Worm (Caenorhabditis elegans) whole organism, late embryonic: ENCODE measurements around the gene magu-1.
A peak's percentile ranks its signal among the peaks of the same experiment; 100 is the strongest.

ENCODE experiments used
- C38D4.7 ChIP-seq: fragments of 200-800 bp; sonication (Bioruptor generic); optimal IDR thresholded peaks from 2 replicates; lab custom pipeline; 2018; ENCODE audit warnings: mild to moderate bottlenecking, missing genetic modification characterization, moderate library complexity, missing compliant biosample characterization
- F13H6.1 ChIP-seq: sonication (generic microtip); optimal IDR thresholded peaks from 2 replicates; lab custom pipeline; 2016; ENCODE audit warnings: missing genetic modification characterization, missing compliant biosample characterization
- T23F11.4 ChIP-seq: fragments of 200-800 bp; sonication (Bioruptor generic); optimal IDR thresholded peaks from 2 replicates; lab custom pipeline; 2018; ENCODE audit warnings: mild to moderate bottlenecking, missing genetic modification characterization, missing compliant biosample characterization
- Y22D7AL.16 ChIP-seq: sonication (generic microtip); optimal IDR thresholded peaks from 2 replicates; lab custom pipeline; 2016; ENCODE audit warnings: missing genetic modification characterization, missing compliant biosample characterization
- ama-1 ChIP-seq: fragments of 150-350 bp; optimal IDR thresholded peaks from 2 replicates; lab custom pipeline; 2014
- ceh-18 ChIP-seq: sonication (generic microtip); optimal IDR thresholded peaks from 2 replicates; lab custom pipeline; 2016; ENCODE audit warnings: missing genetic modification characterization, missing compliant biosample characterization
- ceh-22 ChIP-seq: sonication (generic microtip); optimal IDR thresholded peaks from 2 replicates; lab custom pipeline; 2017; ENCODE audit warnings: missing biosample characterization, missing genetic modification characterization
- ceh-24 ChIP-seq: sonication (generic microtip); optimal IDR thresholded peaks from 2 replicates; lab custom pipeline; 2016; ENCODE audit warnings: mild to moderate bottlenecking, missing genetic modification characterization, missing compliant biosample characterization
- ceh-30 ChIP-seq: fragments of 150-350 bp; optimal IDR thresholded peaks from 2 replicates; lab custom pipeline; 2014; ENCODE audit warnings: missing biosample characterization, missing genetic modification characterization
- ceh-31 ChIP-seq: sonication (generic microtip); optimal IDR thresholded peaks from 2 replicates; lab custom pipeline; 2016; ENCODE audit warnings: missing genetic modification characterization, missing compliant biosample characterization
- ceh-34 ChIP-seq: sonication (generic microtip); optimal IDR thresholded peaks from 2 replicates; lab custom pipeline; 2016; ENCODE audit warnings: mild to moderate bottlenecking, missing genetic modification characterization, missing compliant biosample characterization
- ceh-45 ChIP-seq: fragments of 200-800 bp; sonication (Bioruptor generic); IDR thresholded peaks from 2 replicates; pipeline ENCODE4 v1.3.6; 2022; ENCODE audit warnings: missing genetic modification reagents, missing genetic modification characterization, missing compliant biosample characterization
- ceh-48 ChIP-seq: sonication (generic microtip); optimal IDR thresholded peaks from 2 replicates; lab custom pipeline; 2016; ENCODE audit warnings: missing genetic modification characterization, inconsistent platforms, missing compliant biosample characterization
- che-1 ChIP-seq: sonication (generic microtip); optimal IDR thresholded peaks from 2 replicates; lab custom pipeline; 2016; ENCODE audit warnings: mild to moderate bottlenecking, missing genetic modification characterization, missing compliant biosample characterization
- eyg-1 ChIP-seq: sonication (generic microtip); optimal IDR thresholded peaks from 2 replicates; lab custom pipeline; 2016; ENCODE audit warnings: missing genotype, missing genetic modification characterization, missing compliant biosample characterization
- fax-1 ChIP-seq: sonication (generic microtip); optimal IDR thresholded peaks from 2 replicates; lab custom pipeline; 2016; ENCODE audit warnings: missing genotype, missing genetic modification characterization, missing compliant biosample characterization
- fkh-10 ChIP-seq: fragments of 150-350 bp; optimal IDR thresholded peaks from 2 replicates; lab custom pipeline; 2014; ENCODE audit warnings: missing biosample characterization, missing genetic modification reagents, missing genetic modification characterization
- gmeb-2 ChIP-seq: sonication (generic microtip); optimal IDR thresholded peaks from 2 replicates; lab custom pipeline; 2016; ENCODE audit warnings: missing genetic modification characterization, inconsistent platforms, missing compliant biosample characterization
- hlh-13 ChIP-seq: fragments of 200-800 bp; sonication (Bioruptor generic); optimal IDR thresholded peaks from 2 replicates; lab custom pipeline; 2018; ENCODE audit warnings: mild to moderate bottlenecking, missing genetic modification characterization, missing compliant biosample characterization
- hlh-30 ChIP-seq: sonication (generic microtip); optimal IDR thresholded peaks from 2 replicates; lab custom pipeline; 2017; ENCODE audit warnings: antibody characterized with exemption, missing genetic modification characterization, missing compliant biosample characterization; ENCODE audit not compliant: insufficient read depth
- hlh-6 ChIP-seq: sonication (generic microtip); optimal IDR thresholded peaks from 2 replicates; lab custom pipeline; 2016; ENCODE audit warnings: missing genotype, missing genetic modification characterization, missing compliant biosample characterization
- lim-6 ChIP-seq: sonication (generic microtip); optimal IDR thresholded peaks from 2 replicates; lab custom pipeline; 2016; ENCODE audit warnings: missing genetic modification characterization, missing compliant biosample characterization
- nfya-1 ChIP-seq: sonication (generic microtip); optimal IDR thresholded peaks from 2 replicates; lab custom pipeline; 2017; ENCODE audit warnings: missing genetic modification characterization, mild to moderate bottlenecking, missing compliant biosample characterization, antibody characterized with exemption, moderate library complexity
- pha-2 ChIP-seq: sonication (generic microtip); optimal IDR thresholded peaks from 2 replicates; lab custom pipeline; 2017; ENCODE audit warnings: mild to moderate bottlenecking, missing genetic modification characterization, missing compliant biosample characterization
- pqm-1 ChIP-seq: sonication (generic microtip); optimal IDR thresholded peaks from 2 replicates; lab custom pipeline; 2016; ENCODE audit warnings: missing genetic modification characterization, missing compliant biosample characterization
- ref-2 ChIP-seq: sonication (generic microtip); optimal IDR thresholded peaks from 2 replicates; lab custom pipeline; 2016; ENCODE audit warnings: missing genetic modification characterization, missing compliant biosample characterization
- rnt-1 ChIP-seq: sonication (generic microtip); optimal IDR thresholded peaks from 2 replicates; lab custom pipeline; 2016; ENCODE audit warnings: missing genetic modification characterization, missing compliant biosample characterization
- sdc-2 ChIP-seq: sonication (generic microtip); optimal IDR thresholded peaks from 2 replicates; lab custom pipeline; 2016; ENCODE audit warnings: missing genotype, missing genetic modification characterization, missing compliant biosample characterization
- sox-2 ChIP-seq: fragments of 200-800 bp; sonication (Bioruptor generic); IDR thresholded peaks from 2 replicates; pipeline ENCODE4 v1.3.6; 2022; ENCODE audit warnings: missing genetic modification reagents, missing genetic modification characterization, missing compliant biosample characterization
- syd-9 ChIP-seq: sonication (generic microtip); optimal IDR thresholded peaks from 2 replicates; lab custom pipeline; 2016; ENCODE audit warnings: mild to moderate bottlenecking, missing genetic modification characterization, moderate library complexity, missing compliant biosample characterization
- ttx-3 ChIP-seq: sonication (generic microtip); optimal IDR thresholded peaks from 2 replicates; lab custom pipeline; 2016; ENCODE audit warnings: missing genetic modification reagents, missing genetic modification characterization, missing compliant biosample characterization
- unc-3 ChIP-seq, 2 experiments: fragments of 200-800 bp in 1 of 2; sonication (Bioruptor generic) in 1 of 2; sonication (generic microtip) in 1 of 2; conservative IDR thresholded peaks in 1 of 2; optimal IDR thresholded peaks in 1 of 2; 2 replicates each; pipeline versions ENCODE4 v1.3.6 to Lab custom; 2016 to 2022; ENCODE audit warnings: missing compliant biosample characterization in 2 of 2, missing genetic modification characterization in 2 of 2, missing genetic modification reagents in 1 of 2
- unc-42 ChIP-seq: sonication (generic microtip); optimal IDR thresholded peaks from 2 replicates; lab custom pipeline; 2016; ENCODE audit warnings: missing genotype, missing genetic modification characterization, missing compliant biosample characterization
- unc-55 ChIP-seq: sonication (generic microtip); optimal IDR thresholded peaks from 2 replicates; lab custom pipeline; 2017; ENCODE audit warnings: missing biosample characterization, missing genetic modification reagents, missing genetic modification characterization
- unc-86 ChIP-seq: sonication (generic microtip); optimal IDR thresholded peaks from 2 replicates; lab custom pipeline; 2016; ENCODE audit warnings: missing genetic modification characterization, missing compliant biosample characterization
- zip-5 ChIP-seq: sonication (generic microtip); optimal IDR thresholded peaks from 2 replicates; lab custom pipeline; 2016; ENCODE audit warnings: missing genetic modification characterization, missing compliant biosample characterization
- ztf-16 ChIP-seq: sonication (generic microtip); optimal IDR thresholded peaks from 2 replicates; lab custom pipeline; 2017; ENCODE audit warnings: missing genetic modification characterization, missing compliant biosample characterization

The magu-1 gene

ce11 chrIII:491090-491597 lies 19.6 kb upstream of the magu-1 start, which contains the start of gene unc-45:
unc-45 (plus strand) TSS chrIII:491547.
- TF ChIP-seq unc-42: peak; percentile 23
- no peak for TF ChIP-seq pha-2

ce11 chrIII:488464-488863 lies 17.0 kb upstream of the magu-1 start, which contains the start of gene F30H5.5:
F30H5.5 (plus strand) TSS chrIII:488764.
- TF ChIP-seq unc-86 (tag; lab: Kevin White, UChicago) (no peak), sdc-2 (tag; lab: Kevin White, UChicago) (no peak), syd-9 (no peak), ceh-24 (tag; lab: Kevin White, UChicago) (no peak), che-1 (no peak), zip-5 (no peak), fax-1 (tag; lab: Kevin White, UChicago) (no peak), ztf-16 (tag; lab: Kevin White, UChicago) (no peak), sox-2 (GFP tag; lab: Robert Waterston, UW) (no peak), ceh-30 (no peak), ceh-22 (tag; lab: Kevin White, UChicago) (no peak), F13H6.1 (no peak)

ce11 chrIII:486077-486597 lies 14.6 kb upstream of the magu-1 start, which contains the start of gene nlp-32:
nlp-32 (minus strand) TSS chrIII:486547.
- TF ChIP-seq ttx-3 (tag; lab: Kevin White, UChicago): no peak
- TF ChIP-seq pqm-1 (tag; lab: Kevin White, UChicago): no peak
- TF ChIP-seq syd-9: no peak
- no peak for TF ChIP-seq unc-3 (GFP tag; conservative IDR thresholded peaks at IDR 0.05; lab: Robert Waterston, UW)
- TF ChIP-seq unc-3 (tag; optimal IDR thresholded peaks at IDR 0.05; lab: Kevin White, UChicago): no peak
- TF ChIP-seq hlh-30 (tag; lab: Kevin White, UChicago): no peak
- TF ChIP-seq hlh-6: no peak
- no peak for TF ChIP-seq lim-6 (tag; lab: Kevin White, UChicago)
- no peak for TF ChIP-seq C38D4.7
- no peak for TF ChIP-seq fkh-10 (GFP tag; lab: Kevin White, UChicago)
- TF ChIP-seq ceh-24 (tag; lab: Kevin White, UChicago): no peak
- TF ChIP-seq unc-86 (tag; lab: Kevin White, UChicago): no peak
- TF ChIP-seq unc-55 (GFP tag; lab: Kevin White, UChicago): no peak
- TF ChIP-seq T23F11.4: no peak
- no peak for TF ChIP-seq nfya-1 (tag; lab: Kevin White, UChicago)
- no peak for TF ChIP-seq rnt-1
- no peak for TF ChIP-seq ceh-45
- TF ChIP-seq ceh-18 (tag; lab: Kevin White, UChicago): no peak
- TF ChIP-seq Y22D7AL.16 (tag; lab: Kevin White, UChicago): no peak
- TF ChIP-seq eyg-1 (tag; lab: Kevin White, UChicago): no peak

- TF ChIP-seq unc-42: no peak
- TF ChIP-seq rnt-1: no peak
- no peak for TF ChIP-seq ama-1 (lab: Kevin White, UChicago)
- no peak for TF ChIP-seq ref-2
- TF ChIP-seq unc-3 (GFP tag; conservative IDR thresholded peaks at IDR 0.05; lab: Robert Waterston, UW): no peak
- no peak for TF ChIP-seq unc-3 (tag; optimal IDR thresholded peaks at IDR 0.05; lab: Kevin White, UChicago)
- no peak for TF ChIP-seq ceh-22 (tag; lab: Kevin White, UChicago)
- no peak for TF ChIP-seq ceh-48
- no peak for TF ChIP-seq ceh-34 (tag; lab: Kevin White, UChicago)
- no peak for TF ChIP-seq gmeb-2 (tag; lab: Kevin White, UChicago)
- TF ChIP-seq ceh-31 (tag; lab: Kevin White, UChicago): no peak
- TF ChIP-seq ceh-24 (tag; lab: Kevin White, UChicago): no peak
- TF ChIP-seq sdc-2 (tag; lab: Kevin White, UChicago): no peak
- TF ChIP-seq che-1: no peak
- TF ChIP-seq hlh-13 (GFP tag; lab: Kevin White, UChicago): no peak
- no peak for TF ChIP-seq ceh-30
- TF ChIP-seq, all 69 proteins: peak for 0
Measured at ce11 chrIII:483556-483955, 12.1 kb upstream of the magu-1 start, which contains the start of gene F10C5.3. F10C5.3 (plus strand) TSS chrIII:483868.
